Worm (Caenorhabditis elegans): ENCODE measurements around the gene srz-103.

srz-103 gene

DNA sequence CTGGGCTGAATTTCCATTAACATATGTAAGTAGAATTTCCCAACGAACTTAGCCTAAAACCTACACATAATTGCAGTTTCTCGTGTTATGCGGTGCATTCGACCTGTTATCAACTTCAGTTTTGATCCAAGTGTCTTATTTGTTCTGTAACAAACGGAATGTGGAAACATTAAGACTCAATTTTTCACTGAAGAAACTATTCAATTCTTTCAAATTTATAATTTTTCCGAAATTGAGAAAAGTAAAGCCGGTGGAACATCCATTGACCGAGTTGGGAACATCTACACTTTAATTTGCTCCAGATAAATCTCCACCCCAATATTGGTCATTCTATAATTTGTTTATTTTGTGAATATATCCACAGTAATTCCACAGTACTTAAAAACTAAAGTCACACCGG is 4.7 kb downstream of the srz-103 start:
- TF ChIP-seq tbx-2 (tag; optimal IDR thresholded peaks at IDR 0.05) (no peak), lin-39 (tag; optimal IDR thresholded peaks at IDR 0.05) (no peak), fkh-10 (GFP tag; optimal IDR thresholded peaks at IDR 0.05) (no peak), sox-4 (tag; optimal IDR thresholded peaks at IDR 0.05) (no peak), snpc-4 (tag; optimal IDR thresholded peaks at IDR 0.05) (no peak), lin-13 (GFP tag; optimal IDR thresholded peaks at IDR 0.05) (no peak), isw-1 (GFP tag; IDR thresholded peaks at IDR 0.05) (no peak), C34B4.2 (tag; optimal IDR thresholded peaks at IDR 0.05) (no peak)

DNA sequence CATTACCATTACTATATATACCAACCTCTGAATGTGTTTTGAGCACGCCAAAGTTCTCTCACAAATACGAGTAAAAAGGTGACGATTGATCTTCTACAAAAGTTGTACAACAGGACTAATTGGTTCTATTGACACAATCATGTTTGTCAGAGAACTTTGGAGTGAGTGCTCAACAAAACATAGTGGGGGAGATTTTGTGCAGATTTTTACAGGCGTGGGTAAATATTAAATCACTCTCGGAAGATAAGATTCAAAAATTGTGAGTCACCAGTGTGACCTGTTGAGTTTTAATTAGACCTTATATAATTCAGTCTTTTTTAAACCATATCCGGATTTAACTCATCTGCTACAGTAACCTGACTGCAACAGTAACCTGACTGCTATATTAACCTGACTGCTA is 6.9 kb downstream of the srz-103 start, which contains the start of gene F14F8.8:
Gene F14F8.8, minus strand, starts transcription at position 101 of the 400 bp plus-strand sequence.
- no peak for TF ChIP-seq dpl-1 (GFP tag; optimal IDR thresholded peaks at IDR 0.05)
- no peak for TF ChIP-seq aha-1 (tag; optimal IDR thresholded peaks at IDR 0.05)
- TF ChIP-seq Y116A8C.19 (tag; optimal IDR thresholded peaks at IDR 0.05; ENCODE audit: borderline replicate concordance) = no peak
- TF ChIP-seq nhr-20 (tag; optimal IDR thresholded peaks at IDR 0.05) = no peak
- TF ChIP-seq unc-98 (GFP tag; IDR thresholded peaks at IDR 0.05) = no peak
- no peak for TF ChIP-seq fkh-10 (GFP tag; optimal IDR thresholded peaks at IDR 0.05)
- TF ChIP-seq efl-1 (optimal IDR thresholded peaks at IDR 0.05) = no peak
- no peak for TF ChIP-seq efl-1 (GFP tag; optimal IDR thresholded peaks at IDR 0.05 in 1 of 2)
- no peak for TF ChIP-seq efl-3 (GFP tag; optimal IDR thresholded peaks at IDR 0.05)
- TF ChIP-seq F16B12.6 (tag; optimal IDR thresholded peaks at IDR 0.05) = no peak
- no peak for TF ChIP-seq mep-1 (tag; optimal IDR thresholded peaks at IDR 0.05)
- no peak for TF ChIP-seq C04F5.9 (tag; optimal IDR thresholded peaks at IDR 0.05)
- no peak for TF ChIP-seq nhr-84 (tag; optimal IDR thresholded peaks at IDR 0.05)

DNA sequence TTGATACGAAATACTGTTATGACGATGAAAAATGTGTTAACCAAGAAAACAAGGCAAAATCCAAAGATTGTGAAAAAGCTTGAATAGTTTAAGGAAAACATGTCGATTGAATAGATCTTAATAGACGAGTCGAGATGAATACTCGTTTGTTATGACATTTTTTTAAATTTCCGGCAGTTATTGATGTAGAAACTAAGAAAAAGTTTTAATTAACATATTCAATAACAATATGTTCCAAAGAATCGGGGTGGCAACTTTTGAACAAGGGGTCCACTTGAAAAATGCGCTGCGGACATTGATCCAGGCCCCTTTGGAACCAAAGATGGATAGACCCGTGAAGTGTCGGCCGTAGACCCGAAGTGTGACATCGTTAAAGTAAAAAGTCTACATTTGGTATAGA is 7.9 kb downstream of the srz-103 start, which contains the start of gene str-61:
Gene str-61, minus strand, starts transcription at position 101 of the 400 bp plus-strand sequence.
- TF ChIP-seq egl-27 (tag; optimal IDR thresholded peaks at IDR 0.05) (no peak), nhr-12 (tag; optimal IDR thresholded peaks at IDR 0.05) (no peak), snu-23 (GFP tag; optimal IDR thresholded peaks at IDR 0.05) (no peak), ztf-4 (tag; optimal IDR thresholded peaks at IDR 0.05) (no peak)

DNA sequence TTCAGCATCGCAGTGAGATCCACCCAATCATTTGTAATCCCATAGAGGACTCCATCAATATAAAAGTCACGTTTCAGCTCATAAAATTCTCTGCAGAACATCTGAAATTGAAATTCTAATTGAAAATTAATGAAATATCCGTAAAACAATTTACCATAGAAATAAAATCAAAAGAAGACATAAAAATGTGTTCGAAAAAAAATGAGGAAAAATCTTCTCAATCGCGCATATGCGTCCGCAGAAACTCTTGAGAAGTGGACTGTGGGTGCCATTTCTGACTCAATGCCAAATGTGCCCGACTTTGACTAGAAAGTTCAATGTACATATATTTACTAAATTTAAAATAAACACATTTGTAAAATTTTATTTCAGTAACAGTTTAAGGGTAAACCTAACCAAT is 10.7 kb downstream of the srz-103 start, which contains the start of gene F14F8.9:
Gene F14F8.9, minus strand, starts transcription at position 101 of the 400 bp plus-strand sequence.
- TF ChIP-seq efl-3 (GFP tag; optimal IDR thresholded peaks at IDR 0.05) = no peak
- TF ChIP-seq zag-1 (tag; optimal IDR thresholded peaks at IDR 0.05) = no peak
- TF ChIP-seq fkh-8 (tag; optimal IDR thresholded peaks at IDR 0.05) = no peak
- TF ChIP-seq snpc-4 (tag; optimal IDR thresholded peaks at IDR 0.05) = no peak

DNA sequence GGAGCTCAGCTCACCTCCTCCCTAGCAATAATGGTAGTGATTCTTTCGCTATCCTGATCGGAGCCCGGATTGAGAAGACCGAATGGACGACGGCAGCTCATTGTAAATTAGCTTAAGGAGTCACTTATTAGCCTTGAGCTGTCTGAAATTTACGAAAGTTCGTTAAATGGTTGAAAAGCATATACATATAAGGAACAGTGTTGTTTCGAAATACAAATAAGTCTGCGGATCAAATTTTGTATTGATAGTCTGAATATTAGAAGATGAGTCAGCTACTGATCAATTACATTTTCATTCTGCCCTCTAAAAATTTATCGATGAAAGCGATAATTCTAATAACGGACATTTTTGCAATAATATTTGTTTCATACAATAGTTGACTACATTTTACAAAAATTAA is 12.5 kb downstream of the srz-103 start, which contains the start of gene F14F8.14:
Gene F14F8.14, minus strand, starts transcription at position 101 of the 400 bp plus-strand sequence.
- no peak for TF ChIP-seq ceh-88 (GFP tag; IDR thresholded peaks at IDR 0.05)
- TF ChIP-seq alr-1 (tag; optimal IDR thresholded peaks at IDR 0.05; ENCODE audit: borderline replicate concordance) = no peak
- no peak for TF ChIP-seq nhr-84 (tag; optimal IDR thresholded peaks at IDR 0.05)
- TF ChIP-seq lsy-2 (tag; optimal IDR thresholded peaks at IDR 0.05) = no peak
- TF ChIP-seq sup-37 (GFP tag; optimal IDR thresholded peaks at IDR 0.05) = no peak
- TF ChIP-seq unc-130 (tag; optimal IDR thresholded peaks at IDR 0.05) = no peak
- TF ChIP-seq lin-35 (GFP tag; optimal IDR thresholded peaks at IDR 0.05) = no peak
- no peak for TF ChIP-seq pax-3 (tag; optimal IDR thresholded peaks at IDR 0.05)
- TF ChIP-seq jun-1 (tag; optimal IDR thresholded peaks at IDR 0.05) = no peak
- TF ChIP-seq Y116A8C.19 (tag; optimal IDR thresholded peaks at IDR 0.05; ENCODE audit: borderline replicate concordance) = no peak
- no peak for TF ChIP-seq nhr-76 (tag; optimal IDR thresholded peaks at IDR 0.05)
- no peak for TF ChIP-seq pag-3 (tag; optimal IDR thresholded peaks at IDR 0.05; ENCODE audit: borderline replicate concordance, insufficient read depth)
- no peak for TF ChIP-seq zag-1 (tag; optimal IDR thresholded peaks at IDR 0.05)
- TF ChIP-seq efl-1 (optimal IDR thresholded peaks at IDR 0.05) = no peak
- TF ChIP-seq efl-1 (GFP tag; optimal IDR thresholded peaks at IDR 0.05 in 1 of 2) = no peak

Measured in whole organism, L1 larva.